Worm (Caenorhabditis elegans): ENCODE results near the gene W06E11.1.
A peak's percentile ranks its signal among the peaks of the same experiment; 100 is the strongest.

The W06E11.1 gene

ce11 chrIII:600316-600932 lies 41.4 kb upstream of the W06E11.1 start, which contains the start of gene lec-6:
TSS of gene lec-6 (minus strand) at chrIII:600366.
- no peak for TF ChIP-seq rpc-1 (optimal IDR thresholded peaks at IDR 0.05)
- TF ChIP-seq rpc-1 (tag; optimal IDR thresholded peaks at IDR 0.05), result no peak
- peak; percentile 27 for TF ChIP-seq atf-7 (tag; optimal IDR thresholded peaks at IDR 0.05)
- TF ChIP-seq hsf-1 (GFP tag; IDR thresholded peaks at IDR 0.05), result 0 out of 2 replicates have a peak, but pooled peaks have one; percentile 8
- TF ChIP-seq ZK185.1 (tag; optimal IDR thresholded peaks at IDR 0.05; ENCODE audit: poor library complexity, severe bottlenecking), result peak; percentile 66
- TF ChIP-seq nhr-80 (tag; optimal IDR thresholded peaks at IDR 0.05), result peak; percentile 93
- 0 out of 2 replicates have a peak, but pooled peaks have one; percentile 16 for TF ChIP-seq let-526 (GFP tag; IDR thresholded peaks at IDR 0.05)
- no peak for TF ChIP-seq Y56A3A.18 (GFP tag; IDR thresholded peaks at IDR 0.05)
- no peak for TF ChIP-seq Y67H2A.10 (GFP tag; conservative IDR thresholded peaks at IDR 0.05)
- TF ChIP-seq lin-40 (tag; optimal IDR thresholded peaks at IDR 0.05), result peak; percentile 14
- no peak for TF ChIP-seq F57C9.4 (tag; optimal IDR thresholded peaks at IDR 0.05)
- TF ChIP-seq ztf-22 (GFP tag; optimal IDR thresholded peaks at IDR 0.05), result peak; percentile 5
- 0 out of 2 replicates have a peak, but pooled peaks have one; percentile 6 for TF ChIP-seq pbrm-1 (GFP tag; IDR thresholded peaks at IDR 0.05)
- TF ChIP-seq dox-1 (GFP tag; IDR thresholded peaks at IDR 0.05), result 0 out of 2 replicates have a peak, but pooled peaks have one; percentile 59
- TF ChIP-seq snpc-1.1 (tag; optimal IDR thresholded peaks at IDR 0.05; ENCODE audit: insufficient read depth), result no peak
- TF ChIP-seq ets-4 (GFP tag; optimal IDR thresholded peaks at IDR 0.05), result peak; percentile 70
- peak; percentile 29 for TF ChIP-seq pha-4 (tag; optimal IDR thresholded peaks at IDR 0.05)
- peak; percentile 49 for TF ChIP-seq nhr-90 (tag; optimal IDR thresholded peaks at IDR 0.05)
- peak; percentile 27 for TF ChIP-seq tbp1 (GFP tag; optimal IDR thresholded peaks at IDR 0.05)
- TF ChIP-seq F23B12.7 (tag; optimal IDR thresholded peaks at IDR 0.05; ENCODE audit: insufficient read depth), result peak; percentile 35
- peak; percentile 92 to 96 for TF ChIP-seq let-607 (tag; optimal IDR thresholded peaks at IDR 0.05)

ce11 chrIII:605415-606054 lies 36.3 kb upstream of the W06E11.1 start, which contains the start of the genes Y55B1AR.4 and ttr-7:
TSS of gene Y55B1AR.4 (minus strand) at chrIII:605515.
TSS of gene ttr-7 (plus strand) at chrIII:606004.
- TF ChIP-seq lag-1 (GFP tag; IDR thresholded peaks at IDR 0.05) (no peak), somi-1 (GFP tag; optimal IDR thresholded peaks at IDR 0.05) (no peak), ekl-4 (GFP tag; IDR thresholded peaks at IDR 0.05) (no peak), attf-6 (GFP tag; IDR thresholded peaks at IDR 0.05) (no peak), attf-5 (GFP tag; optimal IDR thresholded peaks at IDR 0.05) (no peak), repo-1 (tag; optimal IDR thresholded peaks at IDR 0.05) (no peak), ccch-3 (GFP tag; optimal IDR thresholded peaks at IDR 0.05) (no peak), rec-8 (tag; optimal IDR thresholded peaks at IDR 0.05) (no peak), mcd-1 (GFP tag; IDR thresholded peaks at IDR 0.05) (no peak), ama-1 (optimal IDR thresholded peaks at IDR 0.05) (no peak), ama-1 (GFP tag; optimal IDR thresholded peaks at IDR 0.05) (no peak), lin-26 (GFP tag; IDR thresholded peaks at IDR 0.05) (no peak), F23B12.7 (tag; optimal IDR thresholded peaks at IDR 0.05; ENCODE audit: insufficient read depth) (no peak), atf-7 (tag; optimal IDR thresholded peaks at IDR 0.05) (no peak), aptf-2 (GFP tag; conservative IDR thresholded peaks at IDR 0.05) (no peak), lir-1 (GFP tag; conservative IDR thresholded peaks at IDR 0.05) (no peak), ets-4 (GFP tag; optimal IDR thresholded peaks at IDR 0.05) (no peak), lin-35 (GFP tag; optimal IDR thresholded peaks at IDR 0.05) (no peak), zfh-2 (GFP tag; conservative IDR thresholded peaks at IDR 0.05) (no peak), Y95B8A.8 (GFP tag; IDR thresholded peaks at IDR 0.05) (no peak), ztf-18 (tag; optimal IDR thresholded peaks at IDR 0.05) (no peak)

Measured in whole organism, young adult.